Worm (Caenorhabditis elegans) whole organism, L1 larva: ENCODE measurements around the gene noa-1.
A peak's percentile ranks its signal among the peaks of the same experiment; 100 is the strongest.

ENCODE experiments used
- F16B12.6 ChIP-seq: fragments of 150-350 bp; optimal IDR thresholded peaks from 2 replicates; lab custom pipeline; 2014; ENCODE audit warnings: missing biosample characterization, missing genetic modification characterization
- Y116A8C.19 ChIP-seq: sonication (generic microtip); optimal IDR thresholded peaks from 2 replicates; lab custom pipeline; 2016; ENCODE audit warnings: missing compliant biosample characterization, missing genetic modification characterization, borderline replicate concordance
- alr-1 ChIP-seq: fragments of 200-800 bp; sonication (Bioruptor generic); optimal IDR thresholded peaks from 2 replicates; lab custom pipeline; 2018; ENCODE audit warnings: borderline replicate concordance, mild to moderate bottlenecking, missing genetic modification characterization, missing compliant biosample characterization
- ama-1 ChIP-seq: fragments of 150-350 bp; optimal IDR thresholded peaks from 2 replicates; lab custom pipeline; 2014
- blmp-1 ChIP-seq: fragments of 150-350 bp; optimal IDR thresholded peaks from 2 replicates; lab custom pipeline; 2014; ENCODE audit warnings: missing biosample characterization, missing genetic modification characterization
- ceh-63 ChIP-seq: fragments of 200-800 bp; sonication (Bioruptor generic); optimal IDR thresholded peaks from 2 replicates; lab custom pipeline; 2018; ENCODE audit warnings: mild to moderate bottlenecking, missing genetic modification characterization, missing compliant biosample characterization
- ceh-8 ChIP-seq: fragments of 200-800 bp; sonication (Bioruptor generic); optimal IDR thresholded peaks from 2 replicates; lab custom pipeline; 2018; ENCODE audit warnings: mild to moderate bottlenecking, missing genetic modification characterization, moderate library complexity, missing compliant biosample characterization
- ceh-82 ChIP-seq, 3 experiments: fragments of 150-350 bp in 1 of 3; sonication (generic microtip) in 2 of 3; optimal IDR thresholded peaks; 2 replicates each; lab custom pipeline; 2014 to 2017; ENCODE audit warnings: missing biosample characterization in 3 of 3, missing genetic modification characterization in 3 of 3
- ces-1 ChIP-seq: fragments of 150-350 bp; optimal IDR thresholded peaks from 2 replicates; lab custom pipeline; 2014; ENCODE audit warnings: missing biosample characterization, missing genetic modification reagents, missing genetic modification characterization
- dsc-1 ChIP-seq: sonication (generic microtip); optimal IDR thresholded peaks from 2 replicates; lab custom pipeline; 2016; ENCODE audit warnings: mild to moderate bottlenecking, missing genetic modification characterization, missing compliant biosample characterization
- efl-3 ChIP-seq: fragments of 200-800 bp; sonication (Bioruptor generic); optimal IDR thresholded peaks from 2 replicates; lab custom pipeline; 2018; ENCODE audit warnings: mild to moderate bottlenecking, missing genetic modification characterization, missing compliant biosample characterization
- egl-13 ChIP-seq: sonication (generic microtip); optimal IDR thresholded peaks from 2 replicates; lab custom pipeline; 2016; ENCODE audit warnings: missing genotype, missing genetic modification reagents, missing genetic modification characterization, missing compliant biosample characterization
- egl-27 ChIP-seq, 2 experiments: fragments of 150-350 bp in 1 of 2; sonication (generic microtip); optimal IDR thresholded peaks; 3 replicates each; lab custom pipeline; 2017 to 2018; ENCODE audit warnings: missing biosample characterization in 2 of 2, missing genetic modification characterization in 2 of 2, missing genetic modification reagents in 2 of 2
- elt-2 ChIP-seq: sonication (generic microtip); optimal IDR thresholded peaks from 2 replicates; lab custom pipeline; 2016; ENCODE audit warnings: missing genetic modification characterization, mild to moderate bottlenecking, inconsistent platforms, missing compliant biosample characterization, missing genetic modification reagents
- ets-5 ChIP-seq: fragments of 200-800 bp; sonication (Bioruptor generic); IDR thresholded peaks from 2 replicates; pipeline ENCODE4 v1.3.6; 2022; ENCODE audit warnings: missing genetic modification characterization, missing compliant biosample characterization
- fkh-10 ChIP-seq: sonication (generic microtip); optimal IDR thresholded peaks from 2 replicates; lab custom pipeline; 2017; ENCODE audit warnings: missing biosample characterization, missing genetic modification reagents, missing genetic modification characterization
- grh-1 ChIP-seq: fragments of 200-800 bp; sonication (Bioruptor generic); IDR thresholded peaks from 2 replicates; pipeline ENCODE4 v1.3.6; 2022; ENCODE audit warnings: missing genetic modification reagents, missing genetic modification characterization, missing compliant biosample characterization
- hlh-17 ChIP-seq: fragments of 200-800 bp; sonication (Bioruptor generic); optimal IDR thresholded peaks from 2 replicates; lab custom pipeline; 2018; ENCODE audit warnings: missing genetic modification characterization, mild to moderate bottlenecking, missing compliant biosample characterization, moderate library complexity, borderline replicate concordance
- hlh-4 ChIP-seq: sonication (generic microtip); optimal IDR thresholded peaks from 2 replicates; lab custom pipeline; 2016; ENCODE audit warnings: mild to moderate bottlenecking, missing genetic modification characterization, missing compliant biosample characterization
- irx-1 ChIP-seq: sonication (generic microtip); optimal IDR thresholded peaks from 2 replicates; lab custom pipeline; 2016; ENCODE audit warnings: missing genetic modification characterization, missing compliant biosample characterization
- isw-1 ChIP-seq: fragments of 200-800 bp; sonication (Bioruptor generic); IDR thresholded peaks from 2 replicates; pipeline ENCODE4 v1.3.6; 2022; ENCODE audit warnings: missing genetic modification characterization, missing compliant biosample characterization
- lin-13 ChIP-seq: fragments of 150-350 bp; optimal IDR thresholded peaks from 2 replicates; lab custom pipeline; 2014; ENCODE audit warnings: missing biosample characterization, missing genetic modification reagents, missing genetic modification characterization
- lin-14 ChIP-seq: fragments of 200-800 bp; sonication (Bioruptor generic); optimal IDR thresholded peaks from 2 replicates; lab custom pipeline; 2018; ENCODE audit warnings: mild to moderate bottlenecking, missing genetic modification characterization, moderate library complexity, missing compliant biosample characterization
- lin-15B ChIP-seq: fragments of 150-350 bp; sonication (generic microtip); optimal IDR thresholded peaks from 3 replicates; lab custom pipeline; 2014; ENCODE audit warnings: missing biosample characterization, missing genetic modification characterization
- lin-35 ChIP-seq, 2 experiments: fragments of 150-350 bp; optimal IDR thresholded peaks; 2 replicates each; lab custom pipeline; 2014; ENCODE audit warnings: missing biosample characterization in 2 of 2, missing genetic modification characterization in 2 of 2, missing genetic modification reagents in 2 of 2
- lin-39 ChIP-seq: fragments of 150-350 bp; optimal IDR thresholded peaks from 2 replicates; lab custom pipeline; 2014; ENCODE audit warnings: missing biosample characterization, missing genetic modification reagents, missing genetic modification characterization
- lir-3 ChIP-seq: sonication (generic microtip); optimal IDR thresholded peaks from 2 replicates; lab custom pipeline; 2016; ENCODE audit warnings: mild to moderate bottlenecking, missing genetic modification characterization, moderate library complexity, missing compliant biosample characterization; ENCODE audit not compliant: poor library complexity
- mdl-1 ChIP-seq, 2 experiments: fragments of 150-350 bp; optimal IDR thresholded peaks; 2 replicates each; lab custom pipeline; 2014 to 2017; ENCODE audit warnings: missing biosample characterization in 2 of 2, missing genetic modification characterization in 2 of 2, inconsistent platforms in 1 of 2
- mep-1 ChIP-seq: fragments of 150-350 bp; optimal IDR thresholded peaks from 2 replicates; lab custom pipeline; 2014; ENCODE audit warnings: missing biosample characterization, missing genetic modification characterization
- nhr-11 ChIP-seq: fragments of 150-350 bp; optimal IDR thresholded peaks from 2 replicates; lab custom pipeline; 2014; ENCODE audit warnings: missing biosample characterization, missing genetic modification characterization
- nhr-12 ChIP-seq: sonication (generic microtip); optimal IDR thresholded peaks from 2 replicates; lab custom pipeline; 2017; ENCODE audit warnings: missing biosample characterization, missing genetic modification characterization
- nhr-19 ChIP-seq: fragments of 200-800 bp; sonication (Bioruptor generic); conservative IDR thresholded peaks from 2 replicates; pipeline ENCODE4 v1.3.6; 2022; ENCODE audit warnings: missing genetic modification characterization, missing compliant biosample characterization
- nhr-28 ChIP-seq: fragments of 150-350 bp; optimal IDR thresholded peaks from 2 replicates; lab custom pipeline; 2014; ENCODE audit warnings: missing biosample characterization, missing genetic modification characterization
- nhr-47 ChIP-seq: sonication (generic microtip); optimal IDR thresholded peaks from 2 replicates; lab custom pipeline; 2016; ENCODE audit warnings: mild to moderate bottlenecking, missing genetic modification characterization, moderate library complexity, missing compliant biosample characterization
- nhr-71 ChIP-seq: sonication (generic microtip); optimal IDR thresholded peaks from 2 replicates; lab custom pipeline; 2016; ENCODE audit warnings: mild to moderate bottlenecking, missing genetic modification characterization, moderate library complexity, missing compliant biosample characterization
- nhr-84 ChIP-seq: sonication (generic microtip); optimal IDR thresholded peaks from 2 replicates; lab custom pipeline; 2017; ENCODE audit warnings: missing biosample characterization, missing genetic modification characterization
- nhr-90 ChIP-seq: sonication (generic microtip); optimal IDR thresholded peaks from 2 replicates; lab custom pipeline; 2016; ENCODE audit warnings: mild to moderate bottlenecking, missing genetic modification characterization, missing compliant biosample characterization; ENCODE audit not compliant: poor library complexity
- pag-3 ChIP-seq: sonication (generic microtip); optimal IDR thresholded peaks from 2 replicates; lab custom pipeline; 2017; ENCODE audit warnings: missing genetic modification characterization, mild to moderate bottlenecking, missing compliant biosample characterization, antibody characterized with exemption, borderline replicate concordance; ENCODE audit not compliant: insufficient read depth
- pax-3 ChIP-seq: fragments of 200-800 bp; sonication (Bioruptor generic); optimal IDR thresholded peaks from 2 replicates; lab custom pipeline; 2018; ENCODE audit warnings: mild to moderate bottlenecking, missing genetic modification characterization, moderate library complexity, missing compliant biosample characterization
- skn-1 ChIP-seq: fragments of 150-350 bp; optimal IDR thresholded peaks from 2 replicates; lab custom pipeline; 2014; ENCODE audit warnings: missing biosample characterization, missing genetic modification characterization
- snpc-4 ChIP-seq: fragments of 150-350 bp; optimal IDR thresholded peaks from 2 replicates; lab custom pipeline; 2014; ENCODE audit warnings: missing biosample characterization, missing genetic modification characterization
- snu-23 ChIP-seq: sonication (generic microtip); optimal IDR thresholded peaks from 2 replicates; lab custom pipeline; 2016; ENCODE audit warnings: missing genetic modification characterization, missing compliant biosample characterization
- swsn-7 ChIP-seq: sonication (generic microtip); optimal IDR thresholded peaks from 2 replicates; lab custom pipeline; 2016; ENCODE audit warnings: missing genetic modification characterization, missing compliant biosample characterization
- tbx-2 ChIP-seq: sonication (generic microtip); optimal IDR thresholded peaks from 2 replicates; lab custom pipeline; 2016; ENCODE audit warnings: missing genetic modification characterization, missing compliant biosample characterization
- tlp-1 ChIP-seq: fragments of 150-350 bp; optimal IDR thresholded peaks from 2 replicates; lab custom pipeline; 2014; ENCODE audit warnings: missing biosample characterization, missing genetic modification characterization
- unc-62 ChIP-seq: fragments of 150-350 bp; optimal IDR thresholded peaks from 2 replicates; lab custom pipeline; 2014; ENCODE audit warnings: missing biosample characterization, missing genetic modification reagents, missing genetic modification characterization
- unc-86 ChIP-seq: sonication (generic microtip); optimal IDR thresholded peaks from 2 replicates; lab custom pipeline; 2016; ENCODE audit warnings: missing genetic modification characterization, missing compliant biosample characterization
- unc-98 ChIP-seq: fragments of 200-800 bp; sonication (Bioruptor generic); IDR thresholded peaks from 2 replicates; pipeline ENCODE4 v1.3.6; 2022; ENCODE audit warnings: missing genetic modification characterization, missing compliant biosample characterization
- vab-15 ChIP-seq: sonication (generic microtip); optimal IDR thresholded peaks from 2 replicates; lab custom pipeline; 2017; ENCODE audit warnings: missing genotype, mild to moderate bottlenecking, missing genetic modification characterization, missing compliant biosample characterization
- xbp-1 ChIP-seq: sonication (generic microtip); optimal IDR thresholded peaks from 2 replicates; lab custom pipeline; 2016; ENCODE audit warnings: missing genetic modification characterization, missing compliant biosample characterization
- zag-1 ChIP-seq: fragments of 150-350 bp; optimal IDR thresholded peaks from 2 replicates; lab custom pipeline; 2014; ENCODE audit warnings: missing biosample characterization, missing genetic modification characterization
- zip-4 ChIP-seq: fragments of 200-800 bp; sonication (Bioruptor generic); optimal IDR thresholded peaks from 2 replicates; lab custom pipeline; 2018; ENCODE audit warnings: mild to moderate bottlenecking, missing genetic modification characterization, moderate library complexity, missing compliant biosample characterization
- ztf-4 ChIP-seq: fragments of 150-350 bp; optimal IDR thresholded peaks from 2 replicates; lab custom pipeline; 2014; ENCODE audit warnings: missing biosample characterization, missing genetic modification characterization

The noa-1 gene

ce11 chrII:13494762-13495161 lies 46.1 kb downstream of the noa-1 start (continued):
- TF ChIP-seq nhr-11 (tag; lab: Kevin White, UChicago), result no peak
- no peak for TF ChIP-seq blmp-1
- TF ChIP-seq unc-86 (tag; lab: Kevin White, UChicago), result no peak
- no peak for TF ChIP-seq grh-1 (GFP tag; lab: Robert Waterston, UW)
- TF ChIP-seq mdl-1 (tag; optimal IDR thresholded peaks at IDR 0.05; lab: Kevin White, UChicago), result no peak
- TF ChIP-seq skn-1 (tag; lab: Kevin White, UChicago), result no peak
- TF ChIP-seq pax-3 (tag; lab: Kevin White, UChicago), result no peak
- no peak for TF ChIP-seq zag-1 (tag; lab: Kevin White, UChicago)
- peak; percentile 17 for TF ChIP-seq egl-13
- TF ChIP-seq tbx-2, result peak; percentile 9
- TF ChIP-seq zip-4 (GFP tag; lab: Kevin White, UChicago), result no peak
- peak; percentile 42 for TF ChIP-seq xbp-1 (tag; lab: Kevin White, UChicago)
- no peak for TF ChIP-seq vab-15 (tag; lab: Kevin White, UChicago)
- no peak for TF ChIP-seq Y116A8C.19 (tag; lab: Kevin White, UChicago)
- no peak for TF ChIP-seq ets-5 (GFP tag; lab: Robert Waterston, UW)
- TF ChIP-seq F16B12.6 (tag; lab: Kevin White, UChicago), result peak; percentile 93
- TF ChIP-seq efl-3 (GFP tag; lab: Kevin White, UChicago), result no peak
- TF ChIP-seq lir-3 (tag; lab: Kevin White, UChicago), result no peak
- TF ChIP-seq alr-1 (tag; lab: Kevin White, UChicago), result no peak
- no peak; the same call in 1 of the 2 replicates for TF ChIP-seq isw-1 (GFP tag; lab: Robert Waterston, UW)
- TF ChIP-seq nhr-84, result no peak
- no peak for TF ChIP-seq ceh-8
- TF ChIP-seq irx-1 (tag; lab: Kevin White, UChicago), result peak; percentile 35
- TF ChIP-seq hlh-4 (tag; lab: Kevin White, UChicago), result no peak
- no peak for TF ChIP-seq egl-27 (tag; optimal IDR thresholded peaks at IDR 0.05; lab: Kevin White, UChicago)
- TF ChIP-seq lin-15B (tag; lab: Kevin White, UChicago), result no peak
- TF ChIP-seq lin-14 (GFP tag; lab: Kevin White, UChicago), result no peak
- TF ChIP-seq lin-13 (GFP tag; lab: Kevin White, UChicago), result no peak
- no peak for TF ChIP-seq unc-62 (GFP tag; lab: Kevin White, UChicago)
- peak; percentile 58 for TF ChIP-seq dsc-1 (tag; lab: Kevin White, UChicago)
- TF ChIP-seq tlp-1 (tag; lab: Kevin White, UChicago), result no peak
- TF ChIP-seq snpc-4 (tag; lab: Kevin White, UChicago), result peak; percentile 29
- no peak for TF ChIP-seq pag-3
- TF ChIP-seq lin-39, result no peak
- peak; percentile 61 for TF ChIP-seq snu-23 (GFP tag; lab: Kevin White, UChicago)
- peak; percentile 60 for TF ChIP-seq nhr-47
- peak; percentile 50 for TF ChIP-seq swsn-7 (tag; lab: Kevin White, UChicago)
- TF ChIP-seq nhr-90 (tag; lab: Kevin White, UChicago), result peak; percentile 39
- no peak for TF ChIP-seq elt-2 (tag; lab: Kevin White, UChicago)
- TF ChIP-seq hlh-17, result no peak
- TF ChIP-seq lin-35 (GFP tag; optimal IDR thresholded peaks at IDR 0.05; lab: Kevin White, UChicago), result peak; percentile 13 to 42
- no peak for TF ChIP-seq fkh-10 (GFP tag; lab: Kevin White, UChicago)
- TF ChIP-seq ztf-4, result no peak
- peak in 1 of 3 experiments; percentile 18 for TF ChIP-seq ceh-82 (tag; optimal IDR thresholded peaks at IDR 0.05; lab: Kevin White, UChicago)
- peak; percentile 11 for TF ChIP-seq nhr-28 (tag; lab: Kevin White, UChicago)
- TF ChIP-seq nhr-12, result no peak
- no peak for TF ChIP-seq ceh-63
- TF ChIP-seq unc-98 (GFP tag; lab: Robert Waterston, UW), result no peak
- no peak for TF ChIP-seq ces-1
- TF ChIP-seq ama-1 (lab: Kevin White, UChicago), result peak; percentile 51
- TF ChIP-seq nhr-71 (tag; lab: Kevin White, UChicago), result peak; percentile 59
- TF ChIP-seq nhr-19 (GFP tag; lab: Robert Waterston, UW), result peak; percentile 37
- TF ChIP-seq mep-1, result peak; percentile 66
